Fruit fly (Drosophila melanogaster) whole organism, larva: ENCODE measurements around the gene Cp16.

Experiments used
- noc ChIP-seq: fragments of 200-800 bp; sonication (Bioruptor generic); optimal IDR thresholded peaks from 3 replicates; lab custom pipeline; 2019; ENCODE audit warnings: missing biosample characterization, mild to moderate bottlenecking, missing genetic modification characterization, moderate library complexity

The Cp16 gene

DNA sequence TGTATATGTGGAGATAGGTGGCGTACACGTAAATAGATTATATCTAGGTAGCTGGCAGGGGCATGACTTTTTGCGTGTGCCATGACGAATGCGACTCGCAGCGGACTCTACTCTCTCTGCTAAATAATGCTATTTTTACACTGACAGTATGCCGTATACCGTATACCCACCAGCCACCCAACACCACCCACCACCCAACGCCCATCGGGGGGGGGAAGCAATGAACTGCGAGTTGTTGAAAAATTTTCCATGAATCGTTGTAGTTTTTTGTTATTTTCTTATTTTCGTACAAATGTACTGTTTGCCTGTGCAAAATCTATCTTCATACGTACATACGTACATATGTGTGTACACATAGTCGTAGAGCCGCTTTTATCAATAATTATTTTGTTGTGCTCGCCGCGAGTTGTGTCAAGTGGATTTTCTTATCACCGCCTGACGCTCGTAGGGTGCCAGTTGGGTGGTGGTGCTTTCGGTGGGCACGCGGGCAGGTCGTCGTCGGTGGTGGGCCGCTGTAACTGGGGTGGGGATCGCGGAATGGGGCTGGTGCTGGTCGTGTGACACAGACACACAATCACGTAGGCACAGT is 31.6 kb upstream of the Cp16 start:
- TF ChIP-seq noc, result peak; percentile 75

DNA sequence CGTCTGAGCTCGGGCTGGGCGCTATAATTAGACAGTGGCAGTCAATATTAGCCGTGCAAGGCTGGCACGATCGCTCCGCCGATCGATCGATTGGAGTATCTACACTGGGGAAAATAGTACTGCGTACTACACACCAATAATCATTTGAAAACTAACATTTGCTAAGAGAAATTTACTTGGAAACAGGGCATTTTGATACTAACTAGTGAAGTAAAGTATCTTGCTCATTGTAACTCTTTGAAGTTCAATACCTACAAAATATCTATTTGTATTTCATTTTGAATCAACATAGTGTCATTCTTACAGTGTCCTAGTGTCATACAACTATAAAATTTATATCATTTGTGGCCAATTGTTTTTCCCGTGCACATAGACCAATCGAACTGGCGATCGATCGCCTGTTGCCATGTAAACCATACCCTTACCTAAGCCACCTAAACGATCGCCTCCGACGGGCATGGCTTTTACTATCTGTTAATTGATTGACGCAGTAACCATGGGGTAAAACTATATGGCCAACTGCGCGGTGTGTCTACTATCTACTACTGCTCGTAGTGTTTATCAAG is 31.0 kb upstream of the Cp16 start:
- peak; percentile 88 for TF ChIP-seq noc

DNA sequence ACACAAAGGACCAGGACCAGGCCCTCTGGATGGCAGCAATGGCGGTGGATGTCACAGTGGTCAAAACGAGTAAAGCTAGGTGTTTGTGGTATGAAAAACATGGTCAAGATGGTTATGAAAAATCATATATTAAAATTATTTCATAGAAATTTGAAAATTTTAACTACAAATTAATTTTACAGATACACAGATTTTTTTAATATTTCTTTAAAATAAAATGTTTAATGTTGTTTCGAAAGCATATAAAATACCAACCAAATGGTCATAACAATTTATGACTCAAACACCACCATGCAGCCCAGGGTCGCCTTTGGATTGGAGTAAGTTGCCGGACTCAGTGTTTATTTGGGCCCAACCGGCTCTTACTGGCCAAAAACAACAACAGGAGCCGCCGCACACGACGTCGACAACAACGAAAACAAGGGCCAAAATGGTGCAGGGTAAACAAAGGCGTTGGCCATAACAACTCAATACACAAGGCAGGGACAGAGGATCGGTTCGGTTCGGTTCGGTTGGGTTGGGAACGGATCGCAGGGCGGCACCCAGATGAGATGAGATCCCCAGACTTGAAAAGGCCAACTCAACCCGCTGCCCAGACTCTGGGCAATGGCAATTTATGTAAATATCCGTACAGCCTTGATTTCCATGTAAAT is 29.9 kb upstream of the Cp16 start:
- TF ChIP-seq noc, result no peak

DNA sequence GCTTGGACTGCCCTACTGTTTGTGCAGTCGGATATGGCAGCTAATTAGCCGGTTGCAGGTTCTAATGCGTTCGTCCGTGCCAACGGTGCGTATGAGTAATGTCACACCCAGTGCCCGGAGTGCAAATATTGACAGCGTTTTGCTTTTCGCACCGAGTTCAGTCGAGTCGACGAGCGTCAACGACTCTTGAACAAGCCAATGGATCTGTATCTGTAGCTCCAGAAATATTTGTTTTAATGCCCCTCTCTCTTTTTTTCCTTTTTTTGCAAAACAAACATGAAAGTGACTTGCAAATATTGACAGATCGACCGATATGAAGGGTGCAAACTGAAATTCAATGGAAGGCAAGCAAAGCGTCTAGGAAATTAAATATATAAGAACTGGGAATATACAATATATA is 29.3 kb upstream of the Cp16 start:
- peak; percentile 75 for TF ChIP-seq noc

DNA sequence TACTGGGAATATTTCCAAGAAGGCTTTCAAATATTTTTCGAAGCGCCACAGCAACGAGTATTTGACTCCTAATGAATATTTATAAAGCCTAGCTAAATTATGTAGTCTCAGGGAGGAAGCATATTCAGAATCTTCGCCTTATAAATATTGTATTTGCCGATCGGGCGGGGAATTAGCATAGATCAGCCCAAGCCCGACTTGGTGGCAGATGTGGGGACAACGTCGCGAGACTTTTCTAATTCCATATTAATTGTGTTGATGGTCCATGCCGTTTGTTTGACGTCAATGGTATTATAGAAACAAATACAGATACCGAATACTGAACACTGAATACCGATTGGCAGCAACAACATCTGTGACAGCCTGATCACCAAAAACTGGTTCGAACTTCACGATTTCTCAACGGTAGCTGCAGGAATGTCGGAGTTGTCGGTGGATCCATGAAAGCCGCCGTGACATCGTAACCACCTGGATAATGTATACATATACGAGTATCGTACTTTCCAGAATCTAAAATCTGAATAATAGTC is 28.0 kb upstream of the Cp16 start:
- TF ChIP-seq noc, result no peak

DNA sequence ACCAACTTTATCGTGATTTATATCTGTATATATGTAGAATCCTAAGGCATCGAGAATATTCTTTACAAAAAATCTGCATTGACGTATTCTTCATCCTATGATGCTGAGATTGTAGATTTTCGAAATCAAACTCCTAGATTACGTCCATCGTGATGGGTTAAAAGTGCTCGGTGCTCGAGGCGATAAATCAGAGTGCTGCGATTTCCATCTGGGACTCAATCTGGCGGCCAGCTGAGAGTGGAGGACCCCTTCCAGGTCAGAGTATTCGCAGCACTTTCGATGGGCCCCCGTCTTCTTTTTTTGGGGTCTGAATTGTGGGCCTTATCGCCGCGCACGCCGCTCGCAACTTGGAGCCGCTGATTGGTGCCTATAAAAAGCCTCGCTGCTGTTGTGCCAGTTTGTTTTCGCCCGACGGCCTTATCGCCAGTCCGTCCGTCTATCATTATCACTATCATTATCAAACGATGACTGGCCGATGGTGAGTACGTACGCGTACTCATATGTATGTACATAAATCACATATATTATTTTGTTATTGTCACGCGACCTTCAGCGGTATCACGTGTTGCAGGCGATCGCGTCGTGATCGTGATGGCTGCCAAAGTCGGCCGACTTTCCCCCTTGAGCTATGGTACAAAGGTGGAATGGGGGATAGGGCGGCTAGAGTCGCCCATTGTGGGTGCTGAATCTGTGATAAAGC is 26.9 kb upstream of the Cp16 start:
- peak; percentile 67 for TF ChIP-seq noc

DNA sequence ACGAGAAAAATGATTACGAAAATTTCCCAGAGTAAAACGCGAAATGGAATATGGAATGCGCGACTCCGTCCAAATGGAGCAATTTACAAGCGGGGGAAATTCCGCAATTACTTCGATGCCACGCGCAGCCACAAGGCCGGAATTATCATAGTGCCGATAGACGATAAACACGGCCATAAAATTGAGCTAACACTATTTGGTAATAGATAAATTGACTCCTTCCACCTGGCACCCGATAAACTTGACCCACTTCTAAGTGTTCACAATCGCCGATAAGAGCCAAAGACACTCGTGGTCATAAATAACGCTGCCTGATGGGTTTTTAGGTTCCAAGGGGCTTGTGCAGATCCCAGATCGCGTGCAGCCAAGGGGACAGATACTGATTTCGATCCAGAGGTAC is 24.7 kb upstream of the Cp16 start:
- no peak for TF ChIP-seq noc

DNA sequence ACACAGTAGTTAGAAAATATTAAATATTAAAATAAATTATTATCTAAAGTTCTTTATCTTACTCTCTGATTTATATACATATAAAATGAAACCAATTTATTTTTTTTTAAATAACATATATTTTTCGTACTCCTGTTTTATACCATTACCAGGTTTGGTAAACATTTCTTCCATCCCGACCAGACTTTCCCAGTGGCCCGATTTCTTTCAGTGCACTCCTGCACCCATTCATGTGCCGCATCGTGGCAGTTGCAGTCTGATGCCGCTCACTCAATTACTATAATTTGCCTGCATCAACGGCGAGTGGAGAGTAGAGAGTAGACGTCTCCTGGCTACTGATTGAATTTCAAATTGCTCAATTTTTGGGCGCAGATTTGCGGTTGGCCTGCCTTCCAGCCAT is 23.9 kb upstream of the Cp16 start:
- no peak for TF ChIP-seq noc

DNA sequence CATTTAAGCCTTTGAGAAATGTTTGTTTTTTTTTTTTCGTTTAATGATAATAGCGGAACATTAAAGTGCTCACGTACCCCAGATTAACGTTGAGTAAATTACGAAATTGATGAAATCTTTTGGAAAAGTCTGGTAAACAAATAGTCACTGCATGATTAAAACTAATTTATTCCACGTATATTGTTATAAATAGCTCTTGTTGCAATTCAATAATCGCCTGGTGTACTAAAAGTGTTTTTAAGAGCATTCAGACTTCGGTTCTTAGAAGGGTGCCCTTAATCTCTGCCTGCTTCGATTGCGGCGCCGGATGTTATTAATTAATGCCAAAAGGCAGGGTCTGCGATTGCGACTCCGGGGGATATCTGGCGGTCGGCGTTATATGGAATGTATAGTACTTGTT is 22.9 kb upstream of the Cp16 start:
- TF ChIP-seq noc, result peak; percentile 86

DNA sequence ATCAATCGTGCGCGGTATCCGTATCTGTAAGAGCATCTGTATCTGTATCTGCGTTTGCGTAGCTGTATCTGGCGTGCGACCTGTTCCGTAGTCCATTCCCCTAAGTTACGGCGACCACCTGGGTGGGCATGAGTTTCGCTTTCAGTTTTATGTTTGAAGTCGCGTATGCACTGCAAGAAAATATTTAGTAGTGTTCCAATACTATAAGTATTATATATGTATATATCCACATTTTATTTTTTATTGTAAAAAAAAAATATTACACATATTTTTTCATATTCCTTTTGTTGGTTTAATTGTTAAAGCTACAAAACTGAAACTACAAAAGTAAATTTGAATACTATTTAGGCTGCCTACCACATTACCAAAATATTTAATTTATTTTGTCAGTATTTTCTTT is 18.8 kb upstream of the Cp16 start:
- TF ChIP-seq noc, result no peak

DNA sequence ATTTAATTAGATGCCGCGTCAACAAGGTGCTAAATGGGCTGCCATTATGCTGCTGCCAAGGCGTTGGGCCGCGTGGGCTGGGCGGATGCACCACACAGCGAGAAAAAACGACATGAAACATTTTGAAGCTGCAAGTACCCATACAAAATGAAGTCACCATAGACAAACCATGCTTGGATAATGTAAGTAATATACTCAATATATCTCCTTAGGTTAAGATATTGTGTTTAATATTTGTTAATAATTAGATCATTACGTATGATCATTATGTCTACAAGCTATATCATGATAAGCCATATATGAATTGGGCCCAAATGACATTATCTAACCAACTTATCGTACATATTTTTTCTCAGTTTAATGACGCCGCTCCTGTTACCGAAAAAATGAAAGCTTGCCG is 15.7 kb upstream of the Cp16 start:
- no peak for TF ChIP-seq noc

DNA sequence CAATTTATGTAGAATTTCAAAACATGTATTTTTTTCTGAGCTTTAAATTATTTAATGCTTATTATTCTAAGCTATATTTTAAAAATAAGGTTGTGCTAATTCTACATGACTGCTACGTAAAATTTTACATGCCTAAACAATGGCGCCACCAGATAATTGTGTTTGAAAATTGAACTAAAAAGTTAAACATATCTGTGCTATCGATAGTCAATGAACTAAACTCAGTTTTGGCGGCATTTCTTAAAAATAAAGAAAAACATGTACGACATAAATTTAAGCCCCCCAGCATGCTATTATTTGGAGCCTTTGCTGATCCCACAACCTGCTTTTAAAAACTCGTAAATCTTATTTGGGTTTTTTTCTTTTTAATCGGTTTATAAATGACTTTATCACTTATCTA is 13.1 kb upstream of the Cp16 start:
- TF ChIP-seq noc, result no peak

DNA sequence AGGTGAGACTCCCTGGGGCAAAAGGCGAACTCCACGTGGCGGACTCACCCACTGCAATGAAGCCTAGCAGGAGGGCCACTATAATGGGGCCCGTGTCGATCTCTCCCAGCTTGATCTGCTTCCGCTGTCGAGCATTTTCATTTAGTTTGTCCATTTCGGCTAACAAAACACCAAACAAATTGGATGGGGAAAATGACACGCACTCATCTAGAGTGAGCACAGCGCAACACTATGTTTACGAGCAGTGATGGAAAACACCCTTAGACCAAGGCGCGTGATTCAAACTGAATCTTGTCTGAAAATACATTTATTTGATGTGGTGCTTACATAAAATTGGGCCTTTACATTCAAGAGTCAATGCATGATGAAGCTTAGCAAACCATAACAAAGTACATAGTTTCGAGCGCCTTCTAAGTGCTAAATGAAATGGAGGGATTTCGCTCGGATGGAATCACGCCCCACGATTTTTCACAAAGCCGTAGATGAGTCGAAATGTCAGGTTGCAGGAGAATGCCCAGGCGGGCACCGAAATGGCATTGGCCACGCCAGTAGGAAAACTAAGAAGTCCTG is 11.7 kb upstream of the Cp16 start, which contains the start of gene SrpRbeta:
SrpRbeta (minus strand) TSS at position 236 of the 570 bp plus-strand sequence.
- TF ChIP-seq noc, result peak; percentile 43

DNA sequence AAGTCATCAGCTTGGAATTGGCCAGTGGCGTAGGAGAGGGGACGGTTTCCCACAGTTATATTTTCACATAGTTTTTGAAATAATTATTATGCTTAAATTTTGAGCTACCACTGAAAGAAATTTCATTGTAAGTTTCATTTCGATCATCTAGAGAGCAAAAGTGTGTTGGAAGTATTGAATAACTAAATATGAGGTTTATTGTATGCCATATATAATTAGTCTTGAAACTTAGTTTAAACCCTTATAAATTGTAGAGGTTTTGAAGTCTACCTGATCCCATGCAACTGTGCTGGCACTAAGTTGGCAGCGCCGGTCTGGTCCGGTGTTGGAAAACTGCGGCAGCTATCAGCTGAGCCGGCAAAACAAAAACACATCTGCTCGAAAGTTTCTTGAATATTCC is 10.6 kb upstream of the Cp16 start, which contains the start of the genes CG32022 and CG6511:
CG32022 (minus strand) TSS at position 128 of the 400 bp plus-strand sequence.
CG6511 (plus strand) TSS at position 180 of the 400 bp plus-strand sequence.
- TF ChIP-seq noc, result peak; percentile 98

DNA sequence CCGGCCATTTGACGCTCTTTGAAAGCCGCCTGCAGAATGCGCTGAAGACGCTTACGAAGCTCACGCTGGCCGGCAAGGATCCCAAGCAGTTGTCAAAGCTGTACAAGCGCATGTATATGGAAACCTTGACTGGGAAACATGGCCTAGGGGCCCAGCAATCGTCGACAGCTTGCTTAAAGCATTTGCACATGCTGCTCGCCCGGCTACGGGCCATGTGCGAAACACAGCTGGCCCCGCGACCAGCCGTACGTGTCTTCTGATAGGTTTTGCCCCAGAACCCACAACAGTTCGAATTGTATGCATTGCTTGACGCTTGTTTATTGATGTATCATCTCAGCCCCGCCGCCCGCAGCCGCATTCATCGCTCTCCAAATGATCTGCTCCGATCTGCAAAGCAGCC is 6.5 kb upstream of the Cp16 start:
- no peak for TF ChIP-seq noc

DNA sequence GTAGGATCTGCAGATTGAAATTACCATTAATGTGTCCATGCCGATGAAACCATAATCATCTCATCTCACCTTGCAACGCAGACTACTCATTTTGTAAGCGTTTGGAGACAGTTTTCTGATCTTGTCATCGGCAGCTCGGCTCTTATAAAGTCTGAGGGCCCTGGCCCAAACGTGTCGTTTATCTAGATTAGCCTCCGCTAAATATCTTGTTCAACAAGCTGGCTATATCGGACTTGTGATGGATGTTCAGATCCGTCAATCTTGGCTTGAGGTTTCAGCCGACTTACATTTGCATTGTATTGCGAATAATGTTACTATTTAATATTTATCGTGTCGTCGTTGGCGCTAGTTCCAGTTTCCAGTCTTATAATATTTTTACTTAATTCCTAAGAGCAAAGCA is 6.1 kb upstream of the Cp16 start, which contains the start of gene CG43965:
CG43965 (minus strand) TSS at position 101 of the 400 bp plus-strand sequence.
- no peak for TF ChIP-seq noc

DNA sequence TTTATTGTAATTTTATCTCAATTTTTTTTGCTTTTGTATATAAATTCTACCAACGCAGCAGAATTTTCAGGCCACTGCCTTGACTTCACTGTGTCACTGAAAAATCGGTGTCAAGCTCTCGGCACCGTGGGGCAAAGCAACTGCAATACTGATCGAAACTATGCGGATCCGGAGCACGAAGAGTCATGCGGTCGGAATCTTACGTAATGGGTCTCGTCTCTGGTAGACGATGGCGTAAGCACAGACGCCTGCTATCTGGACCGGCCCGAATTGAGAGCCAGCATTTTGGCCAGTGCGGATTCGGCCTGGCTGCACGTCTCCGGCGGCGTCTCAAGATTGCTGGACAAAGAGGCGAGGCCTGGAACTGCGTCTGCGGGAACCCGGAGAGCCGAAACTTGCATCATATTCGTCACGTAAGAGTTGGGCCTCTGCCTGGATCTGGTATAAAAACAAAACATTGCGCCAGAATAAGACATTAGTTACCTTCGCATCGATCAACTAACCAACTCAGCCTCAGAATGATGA is 5.4 kb upstream of the Cp16 start, which contains the start of gene Cp18:
Cp18 (plus strand) TSS at position 475 of the 525 bp plus-strand sequence.
- TF ChIP-seq noc, result no peak
